Fruit fly (Drosophila melanogaster) whole organism, embryonic: ENCODE results near the gene Dhps.

Experiments used
- Asciz ChIP-seq: fragments of 200-800 bp; sonication (Bioruptor generic); optimal IDR thresholded peaks from 2 replicates; lab custom pipeline; 2017; ENCODE audit warnings: missing biosample characterization, mild to moderate bottlenecking, missing genetic modification characterization, missing genetic modification reagents
- CG11247 ChIP-seq: fragments of 200-800 bp; sonication (Bioruptor generic); IDR thresholded peaks from 2 replicates; pipeline ENCODE4 v1.3.6; 2022; ENCODE audit warnings: missing biosample characterization, missing genetic modification characterization
- CG11504 ChIP-seq: fragments of 200-800 bp; sonication (Bioruptor generic); optimal IDR thresholded peaks from 3 replicates; lab custom pipeline; 2019; ENCODE audit warnings: missing biosample characterization, mild to moderate bottlenecking, missing genetic modification characterization, moderate library complexity
- CG12219 ChIP-seq: fragments of 200-800 bp; sonication (Bioruptor generic); optimal IDR thresholded peaks from 3 replicates; lab custom pipeline; 2018; ENCODE audit warnings: missing biosample characterization, mild to moderate bottlenecking, missing genetic modification characterization
- CG1233 ChIP-seq: fragments of 200-800 bp; sonication (Bioruptor generic); optimal IDR thresholded peaks from 4 replicates; lab custom pipeline; 2018; ENCODE audit warnings: missing biosample characterization, mild to moderate bottlenecking, missing genetic modification characterization
- CG14441 ChIP-seq: fragments of 200-800 bp; sonication (Bioruptor generic); IDR thresholded peaks from 2 replicates; pipeline ENCODE4 v1.3.6; 2022; ENCODE audit warnings: missing biosample characterization, missing genetic modification characterization
- CG15269 ChIP-seq: fragments of 200-800 bp; sonication (Bioruptor generic); optimal IDR thresholded peaks from 2 replicates; lab custom pipeline; 2018; ENCODE audit warnings: missing biosample characterization, mild to moderate bottlenecking, missing genetic modification characterization, moderate library complexity
- CG1602 ChIP-seq: fragments of 200-800 bp; sonication (Bioruptor generic); optimal IDR thresholded peaks from 3 replicates; lab custom pipeline; 2016; ENCODE audit warnings: missing biosample characterization, missing genetic modification characterization
- CG16813 ChIP-seq: fragments of 200-800 bp; sonication (Bioruptor generic); IDR thresholded peaks from 3 replicates; pipeline ENCODE4 v1.3.6; 2022; ENCODE audit warnings: missing biosample characterization, missing genetic modification characterization; ENCODE audit not compliant: partially characterized antibody
- CG17829 ChIP-seq: fragments of 200-800 bp; optimal IDR thresholded peaks from 2 replicates; lab custom pipeline; 2019; ENCODE audit warnings: missing biosample characterization, mild to moderate bottlenecking, missing genetic modification characterization, moderate library complexity
- CG1792 ChIP-seq: fragments of 200-800 bp; sonication (Bioruptor generic); optimal IDR thresholded peaks from 2 replicates; lab custom pipeline; 2016; ENCODE audit warnings: missing biosample characterization, missing genetic modification characterization
- CG18011 ChIP-seq: fragments of 200-800 bp; sonication (Bioruptor generic); optimal IDR thresholded peaks from 2 replicates; lab custom pipeline; 2017; ENCODE audit warnings: missing biosample characterization, missing genetic modification characterization, mild to moderate bottlenecking, moderate library complexity, missing genotype
- CG18262 ChIP-seq: fragments of 200-800 bp; optimal IDR thresholded peaks from 3 replicates; lab custom pipeline; 2019; ENCODE audit warnings: missing biosample characterization, mild to moderate bottlenecking, missing genetic modification characterization, moderate library complexity
- CG2116 ChIP-seq: fragments of 200-800 bp; sonication (Bioruptor generic); optimal IDR thresholded peaks from 3 replicates; lab custom pipeline; 2018; ENCODE audit warnings: missing biosample characterization, mild to moderate bottlenecking, missing genetic modification characterization
- CG2120 ChIP-seq: fragments of 200-800 bp; sonication (Bioruptor generic); optimal IDR thresholded peaks from 3 replicates; lab custom pipeline; 2016; ENCODE audit warnings: missing biosample characterization, missing genetic modification characterization
- CG32532 ChIP-seq: fragments of 200-800 bp; sonication (Bioruptor generic); IDR thresholded peaks from 2 replicates; pipeline ENCODE4 v1.3.6; 2022; ENCODE audit warnings: missing biosample characterization, missing genetic modification characterization
- CG4707 ChIP-seq: fragments of 200-800 bp; sonication (Bioruptor generic); optimal IDR thresholded peaks from 2 replicates; lab custom pipeline; 2018; ENCODE audit warnings: missing biosample characterization, mild to moderate bottlenecking, missing genetic modification characterization, moderate library complexity
- CG7987 ChIP-seq: fragments of 200-800 bp; sonication (Bioruptor generic); optimal IDR thresholded peaks from 2 replicates; lab custom pipeline; 2018; ENCODE audit warnings: missing biosample characterization, mild to moderate bottlenecking, missing genetic modification characterization, moderate library complexity
- CG8089 ChIP-seq: fragments of 200-800 bp; sonication (Bioruptor generic); optimal IDR thresholded peaks from 3 replicates; lab custom pipeline; 2016; ENCODE audit warnings: missing biosample characterization, missing genetic modification characterization
- CG9727 ChIP-seq: fragments of 200-800 bp; sonication (Bioruptor generic); optimal IDR thresholded peaks from 3 replicates; lab custom pipeline; 2017; ENCODE audit warnings: missing biosample characterization, mild to moderate bottlenecking, missing genetic modification characterization
- Dek ChIP-seq: fragments of 200-800 bp; sonication (Bioruptor generic); optimal IDR thresholded peaks from 3 replicates; lab custom pipeline; 2019; ENCODE audit warnings: missing biosample characterization, mild to moderate bottlenecking, missing genetic modification characterization, moderate library complexity
- Drgx ChIP-seq: fragments of 200-800 bp; sonication (Bioruptor generic); IDR thresholded peaks from 2 replicates; pipeline ENCODE4 v1.3.6; 2022; ENCODE audit warnings: missing biosample characterization, missing genetic modification characterization
- Ets97D ChIP-seq: fragments of 200-800 bp; sonication (Bioruptor generic); optimal IDR thresholded peaks from 3 replicates; lab custom pipeline; 2016; ENCODE audit warnings: missing biosample characterization, missing genetic modification characterization
- Hmx ChIP-seq: fragments of 200-800 bp; sonication (Bioruptor generic); optimal IDR thresholded peaks from 2 replicates; lab custom pipeline; 2016; ENCODE audit warnings: missing biosample characterization, missing genetic modification characterization
- Hr51 ChIP-seq, 2 experiments: fragments of 200-800 bp; sonication (Bioruptor generic); optimal IDR thresholded peaks; 2 replicates in 1 of 2; 3 replicates in 1 of 2; lab custom pipeline; 2016 to 2018; ENCODE audit warnings: missing biosample characterization in 2 of 2, missing genetic modification characterization in 2 of 2, mild to moderate bottlenecking in 1 of 2, moderate library complexity in 1 of 2
- Lhr ChIP-seq: fragments of 200-800 bp; sonication (Bioruptor generic); optimal IDR thresholded peaks from 3 replicates; lab custom pipeline; 2017; ENCODE audit warnings: mild to moderate bottlenecking, missing biosample characterization, missing genetic modification reagents, missing genetic modification characterization
- Meics ChIP-seq: fragments of 200-800 bp; sonication (Bioruptor generic); optimal IDR thresholded peaks from 2 replicates; lab custom pipeline; 2017; ENCODE audit warnings: missing biosample characterization, mild to moderate bottlenecking, missing genetic modification characterization
- Mes4 ChIP-seq: fragments of 200-800 bp; sonication (Bioruptor generic); optimal IDR thresholded peaks from 2 replicates; lab custom pipeline; 2016; ENCODE audit warnings: missing biosample characterization, missing genetic modification characterization
- Taf1 ChIP-seq: fragments of 200-800 bp; sonication (Bioruptor generic); IDR thresholded peaks from 2 replicates; pipeline ENCODE4 v1.3.6; 2022; ENCODE audit warnings: missing biosample characterization, missing genetic modification characterization
- ap ChIP-seq: fragments of 200-800 bp; sonication (Bioruptor generic); IDR thresholded peaks from 2 replicates; pipeline ENCODE4 v1.3.6; 2022; ENCODE audit warnings: missing biosample characterization, missing genetic modification characterization
- ato ChIP-seq: fragments of 200-800 bp; sonication (Bioruptor generic); IDR thresholded peaks from 2 replicates; pipeline ENCODE4 v1.3.6; 2022; ENCODE audit warnings: missing biosample characterization, missing genetic modification characterization; ENCODE audit not compliant: partially characterized antibody
- bab2 ChIP-seq: fragments of 200-800 bp; sonication (Bioruptor generic); optimal IDR thresholded peaks from 2 replicates; lab custom pipeline; 2016; ENCODE audit warnings: missing biosample characterization, missing genetic modification characterization
- bcd ChIP-seq: fragments of 200-800 bp; sonication (Bioruptor generic); optimal IDR thresholded peaks from 2 replicates; lab custom pipeline; 2017; ENCODE audit warnings: missing biosample characterization, mild to moderate bottlenecking, missing genetic modification characterization
- bigmax ChIP-seq: fragments of 200-800 bp; sonication (Bioruptor generic); optimal IDR thresholded peaks from 2 replicates; lab custom pipeline; 2018; ENCODE audit warnings: missing biosample characterization, mild to moderate bottlenecking, missing genetic modification characterization
- br ChIP-seq: fragments of >200 bp; optimal IDR thresholded peaks from 2 replicates; lab custom pipeline; 2017
- dmrt99B ChIP-seq: fragments of 200-800 bp; sonication (Bioruptor generic); optimal IDR thresholded peaks from 2 replicates; lab custom pipeline; 2018; ENCODE audit warnings: missing biosample characterization, mild to moderate bottlenecking, missing genetic modification characterization, moderate library complexity
- emc ChIP-seq: fragments of 200-800 bp; sonication (Bioruptor generic); optimal IDR thresholded peaks from 2 replicates; lab custom pipeline; 2016; ENCODE audit warnings: missing biosample characterization, missing genetic modification characterization
- ems ChIP-seq: fragments of 200-800 bp; sonication (Bioruptor generic); optimal IDR thresholded peaks from 3 replicates; lab custom pipeline; 2016; ENCODE audit warnings: missing biosample characterization, missing genetic modification characterization
- ham ChIP-seq: fragments of 200-800 bp; sonication (Bioruptor generic); IDR thresholded peaks from 2 replicates; pipeline ENCODE4 v1.3.6; 2022; ENCODE audit warnings: missing biosample characterization, missing genetic modification characterization
- hkb ChIP-seq, 2 experiments: fragments of 200-800 bp in 1 of 2; fragments of >200 bp in 1 of 2; sonication (Bioruptor generic) in 1 of 2; IDR thresholded peaks in 1 of 2; optimal IDR thresholded peaks in 1 of 2; 2 replicates each; pipeline versions ENCODE4 v1.3.6 to Lab custom; 2017 to 2022; ENCODE audit warnings: missing biosample characterization in 1 of 2, missing genetic modification characterization in 1 of 2
- otp ChIP-seq: fragments of 200-800 bp; sonication (Bioruptor generic); IDR thresholded peaks from 3 replicates; pipeline ENCODE4, ENCODE4 v1.3.6; 2022; ENCODE audit warnings: missing biosample characterization, missing genetic modification characterization
- psq ChIP-seq: fragments of 200-800 bp; sonication (Bioruptor generic); optimal IDR thresholded peaks from 2 replicates; lab custom pipeline; 2017; ENCODE audit warnings: missing biosample characterization, missing genetic modification characterization
- sc ChIP-seq, 3 experiments: fragments of >200 bp in 2 of 3; fragments of 200-800 bp in 1 of 3; sonication (Bioruptor generic) in 1 of 3; optimal IDR thresholded peaks; 2 replicates in 2 of 3; 3 replicates in 1 of 3; lab custom pipeline; 2017; ENCODE audit warnings: mild to moderate bottlenecking in 1 of 3, missing biosample characterization in 1 of 3, missing genetic modification characterization in 1 of 3, missing genetic modification reagents in 1 of 3
- sens ChIP-seq: fragments of 200-800 bp; sonication (Bioruptor generic); peaks from one replicate; lab custom pipeline; 2016; ENCODE audit warnings: missing biosample characterization, missing genetic modification characterization

Dhps gene

dm6 chr3L:8156199-8156598 lies 41.8 kb upstream of the Dhps start:
- peak; percentile 29 for TF ChIP-seq dmrt99B (tag; lab: Kevin White, UChicago)
- TF ChIP-seq CG18011 (GFP tag; lab: Kevin White, UChicago) = no peak
- no peak for TF ChIP-seq Ets97D (GFP tag; lab: Kevin White, UChicago)
- no peak for TF ChIP-seq CG7987 (GFP tag; lab: Kevin White, UChicago)
- no peak for TF ChIP-seq Asciz (GFP tag; lab: Kevin White, UChicago)
- no peak for TF ChIP-seq CG8089 (GFP tag; lab: Kevin White, UChicago)
- no peak for TF ChIP-seq Mes4 (GFP tag; lab: Kevin White, UChicago)
- TF ChIP-seq ham (GFP tag; lab: Robert Waterston, UW) = no peak
- TF ChIP-seq otp (GFP tag; lab: Robert Waterston, UW) = no peak
- TF ChIP-seq CG2116 (GFP tag; lab: Kevin White, UChicago) = no peak
- peak; percentile 41; the same call in 1 of the 2 replicates for TF ChIP-seq Drgx (GFP tag; lab: Robert Waterston, UW)
- no peak for TF ChIP-seq hkb (optimal IDR thresholded peaks at IDR 0.05; lab: Kevin White, UChicago)
- TF ChIP-seq hkb (GFP tag; IDR thresholded peaks at IDR 0.05; lab: Robert Waterston, UW) = no peak
- TF ChIP-seq emc (GFP tag; lab: Kevin White, UChicago) = no peak
- no peak for TF ChIP-seq br
- TF ChIP-seq CG1792 (GFP tag; lab: Kevin White, UChicago) = no peak
- no peak for TF ChIP-seq CG11247 (GFP tag; lab: Robert Waterston, UW)
- no peak for TF ChIP-seq CG12219 (GFP tag; lab: Kevin White, UChicago)
- no peak for TF ChIP-seq CG18262 (tag; lab: Kevin White, UChicago)
- TF ChIP-seq Hr51 (GFP tag; optimal IDR thresholded peaks at IDR 0.05; lab: Kevin White, UChicago) = peak in 1 of 2 experiments; percentile 22
- no peak for TF ChIP-seq CG1233 (GFP tag; lab: Kevin White, UChicago)
- TF ChIP-seq CG1602 = no peak
- TF ChIP-seq sens (GFP tag; lab: Kevin White, UChicago) = peak; percentile 57
- TF ChIP-seq Taf1 (GFP tag; lab: Robert Waterston, UW) = no peak
- TF ChIP-seq CG2120 (GFP tag; lab: Kevin White, UChicago) = no peak
- TF ChIP-seq ems (GFP tag; lab: Kevin White, UChicago) = no peak
- TF ChIP-seq Lhr = no peak
- no peak for TF ChIP-seq Hmx (GFP tag; lab: Kevin White, UChicago)
- TF ChIP-seq bigmax (GFP tag; lab: Kevin White, UChicago) = no peak
- TF ChIP-seq ato (GFP tag; lab: Robert Waterston, UW) = no peak
- TF ChIP-seq CG14441 (GFP tag; lab: Robert Waterston, UW) = peak; percentile 48; the same call in 1 of the 2 replicates
- no peak for TF ChIP-seq psq (GFP tag; lab: Kevin White, UChicago)
- no peak for TF ChIP-seq ap (GFP tag; lab: Robert Waterston, UW)
- TF ChIP-seq CG11504 = peak; percentile 12
- no peak for TF ChIP-seq CG9727 (GFP tag; lab: Kevin White, UChicago)
- TF ChIP-seq CG15269 = no peak

- no peak for TF ChIP-seq CG17829
- no peak for TF ChIP-seq Dek (tag; lab: Kevin White, UChicago)
- no peak for TF ChIP-seq sc (optimal IDR thresholded peaks at IDR 0.05; lab: Kevin White, UChicago)
- TF ChIP-seq sc (GFP tag; optimal IDR thresholded peaks at IDR 0.05; lab: Kevin White, UChicago) = no peak
- TF ChIP-seq CG4707 = no peak
- TF ChIP-seq Meics (GFP tag; lab: Kevin White, UChicago) = no peak
- no peak for TF ChIP-seq CG16813 (GFP tag; lab: Robert Waterston, UW)
- no peak for TF ChIP-seq CG32532
- TF ChIP-seq bab2 (GFP tag; lab: Kevin White, UChicago) = no peak
- no peak for TF ChIP-seq bcd
Observed at dm6 chr3L:8157079-8157478, 40.9 kb upstream of the Dhps start.
